Fruit fly (Drosophila melanogaster): Measurements from ENCODE around the gene CG9588.

CG9588 gene

dm6 chr3R:13660924-13661659 is 15.4 kb downstream of the CG9588 start, which contains the start of gene B52 (continued):
- TF ChIP-seq CG31441 (GFP tag; IDR thresholded peaks at IDR 0.05) (no peak; the same call in none of the 2 replicates), CG30431 (GFP tag; optimal IDR thresholded peaks at IDR 0.05) (no peak), Gsc (GFP tag; IDR thresholded peaks at IDR 0.05) (no peak; the same call in 1 of the 2 replicates), CG18599 (GFP tag; optimal IDR thresholded peaks at IDR 0.05) (peak; percentile 60), Hr78 (GFP tag; optimal IDR thresholded peaks at IDR 0.05) (no peak), gce (GFP tag; IDR thresholded peaks at IDR 0.05) (peak; percentile 70; the same call in 1 of the 3 replicates), Fer3 (tag; optimal IDR thresholded peaks at IDR 0.05) (peak; percentile 73), CG4854 (GFP tag; optimal IDR thresholded peaks at IDR 0.05) (no peak), HLH3B (GFP tag; IDR thresholded peaks at IDR 0.05) (peak; percentile 39), tx (GFP tag; optimal IDR thresholded peaks at IDR 0.05) (no peak), bab2 (GFP tag; optimal IDR thresholded peaks at IDR 0.05) (no peak), CG17802 (tag; optimal IDR thresholded peaks at IDR 0.05) (peak; percentile 93), Dll (GFP tag; IDR thresholded peaks at IDR 0.05; ENCODE audit: partially characterized antibody) (0 out of 4 replicates have a peak, but pooled peaks have one; percentile 47), CG12236 (GFP tag; optimal IDR thresholded peaks at IDR 0.05) (peak; percentile 1), pho (GFP tag; optimal IDR thresholded peaks at IDR 0.05) (peak; percentile 54), ttk (GFP tag; IDR thresholded peaks at IDR 0.05) (peak; percentile 62; the same call in 1 of the 2 replicates), Usf (GFP tag; optimal IDR thresholded peaks at IDR 0.05) (no peak), Lhr (GFP tag; optimal IDR thresholded peaks at IDR 0.05) (peak; percentile 41), CG3407 (GFP tag; optimal IDR thresholded peaks at IDR 0.05) (peak; percentile 50), pan (optimal IDR thresholded peaks at IDR 0.05) (no peak), pan (GFP tag; optimal IDR thresholded peaks at IDR 0.05 in 1 of 2, IDR thresholded peaks at IDR 0.05 in 1 of 2) (peak in 1 of 2 experiments; percentile 65), Hr39 (optimal IDR thresholded peaks at IDR 0.05) (no peak), tio (GFP tag; optimal IDR thresholded peaks at IDR 0.05) (peak; percentile 68), sc (optimal IDR thresholded peaks at IDR 0.05) (no peak), sc (GFP tag; optimal IDR thresholded peaks at IDR 0.05) (peak; percentile 23), Fer1 (GFP tag; optimal IDR thresholded peaks at IDR 0.05) (peak; percentile 85), dati (GFP tag; IDR thresholded peaks at IDR 0.05) (0 out of 2 replicates have a peak, but pooled peaks have one; percentile 40), her (GFP tag; optimal IDR thresholded peaks at IDR 0.05) (peak; percentile 71), Mes4 (GFP tag; optimal IDR thresholded peaks at IDR 0.05) (peak; percentile 86), CkIIα-i1 (GFP tag; IDR thresholded peaks at IDR 0.05) (no peak), CG14050 (GFP tag; IDR thresholded peaks at IDR 0.05) (no peak), CG15696 (tag; optimal IDR thresholded peaks at IDR 0.05) (peak; percentile 10), CG3163 (GFP tag; optimal IDR thresholded peaks at IDR 0.05) (peak; percentile 20), CG9932 (GFP tag; IDR thresholded peaks at IDR 0.05) (peak; percentile 68), CG4730 (GFP tag; IDR thresholded peaks at IDR 0.05) (0 out of 2 replicates have a peak, but pooled peaks have one; percentile 26), tin (GFP tag; optimal IDR thresholded peaks at IDR 0.05) (peak; percentile 8), Dip2 (GFP tag; IDR thresholded peaks at IDR 0.05) (no peak), Bdp1 (GFP tag; optimal IDR thresholded peaks at IDR 0.05) (peak; percentile 45), psq (GFP tag; optimal IDR thresholded peaks at IDR 0.05) (no peak), so (GFP tag; IDR thresholded peaks at IDR 0.05) (peak; percentile 71; the same call in 1 of the 3 replicates), gsb (GFP tag; IDR thresholded peaks at IDR 0.05) (peak; percentile 70), CG11456 (GFP tag; IDR thresholded peaks at IDR 0.05) (peak; percentile 87), slou (GFP tag; optimal IDR thresholded peaks at IDR 0.05) (no peak), Abd-B (GFP tag; optimal IDR thresholded peaks at IDR 0.05) (peak; percentile 10), CG8359 (GFP tag; optimal IDR thresholded peaks at IDR 0.05; ENCODE audit: borderline replicate concordance) (peak; percentile 51), HHEX (GFP tag; optimal IDR thresholded peaks at IDR 0.05) (peak; percentile 74), CG3281 (GFP tag; optimal IDR thresholded peaks at IDR 0.05) (peak; percentile 81), HLH54F (GFP tag; optimal IDR thresholded peaks at IDR 0.05) (peak; percentile 44), odd (GFP tag; optimal IDR thresholded peaks at IDR 0.05) (peak; percentile 67), CG17186 (GFP tag; optimal IDR thresholded peaks at IDR 0.05) (peak; percentile 62)
